Worm (Caenorhabditis elegans): ENCODE measurements around the gene let-711.

ce11 chrIII:6953373-6953772 is 6.9 kb downstream of the let-711 start:
- TF ChIP-seq ttx-3 (tag; optimal IDR thresholded peaks at IDR 0.05), result no peak
- TF ChIP-seq pat-9 (tag; optimal IDR thresholded peaks at IDR 0.05), result no peak
- TF ChIP-seq elt-4 (tag; optimal IDR thresholded peaks at IDR 0.05), result no peak

Data from whole organism, late embryonic.